Fruit fly (Drosophila melanogaster) S2 (cell line): Measurements from ENCODE around the gene Usp32.
A peak's percentile ranks its signal among the peaks of the same experiment; 100 is the strongest.

ENCODE experiments used
- CG8478 ChIP-seq: fragments of >200 bp; optimal IDR thresholded peaks from 2 replicates; lab custom pipeline; 2018
- CTCF ChIP-seq, 2 experiments: fragments of >200 bp; optimal IDR thresholded peaks; 2 replicates each; lab custom pipeline; 2018

Usp32 gene

dm6 chr3L:19904411-19905135 lies 33.6 kb downstream of the Usp32 start:
- TF ChIP-seq CTCF (optimal IDR thresholded peaks at IDR 0.05; lab: Kevin White, UChicago) (no peak), CG8478 (lab: Kevin White, UChicago) (no peak)

DNA sequence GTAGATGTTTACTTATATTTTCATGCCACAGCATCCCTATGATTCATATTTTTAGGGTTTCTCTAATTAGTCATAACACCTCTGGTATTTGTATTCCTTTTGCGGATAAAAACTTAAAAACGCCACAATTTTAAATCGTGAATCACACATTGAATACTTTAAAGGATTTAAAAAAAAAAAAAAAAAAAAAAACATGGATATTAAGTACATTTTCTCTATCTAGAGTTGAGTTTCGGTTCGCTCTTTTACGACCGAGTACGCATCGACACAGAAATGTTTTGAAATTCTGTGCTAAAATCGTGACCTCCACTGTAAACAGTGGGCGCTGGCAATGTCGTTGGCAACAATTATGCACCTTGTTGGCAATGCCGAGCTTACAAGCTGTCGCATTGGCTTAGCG lies 34.5 kb downstream of the Usp32 start:
- TF ChIP-seq CG8478 (lab: Kevin White, UChicago) (no peak), CTCF (optimal IDR thresholded peaks at IDR 0.05; lab: Kevin White, UChicago) (no peak)

DNA sequence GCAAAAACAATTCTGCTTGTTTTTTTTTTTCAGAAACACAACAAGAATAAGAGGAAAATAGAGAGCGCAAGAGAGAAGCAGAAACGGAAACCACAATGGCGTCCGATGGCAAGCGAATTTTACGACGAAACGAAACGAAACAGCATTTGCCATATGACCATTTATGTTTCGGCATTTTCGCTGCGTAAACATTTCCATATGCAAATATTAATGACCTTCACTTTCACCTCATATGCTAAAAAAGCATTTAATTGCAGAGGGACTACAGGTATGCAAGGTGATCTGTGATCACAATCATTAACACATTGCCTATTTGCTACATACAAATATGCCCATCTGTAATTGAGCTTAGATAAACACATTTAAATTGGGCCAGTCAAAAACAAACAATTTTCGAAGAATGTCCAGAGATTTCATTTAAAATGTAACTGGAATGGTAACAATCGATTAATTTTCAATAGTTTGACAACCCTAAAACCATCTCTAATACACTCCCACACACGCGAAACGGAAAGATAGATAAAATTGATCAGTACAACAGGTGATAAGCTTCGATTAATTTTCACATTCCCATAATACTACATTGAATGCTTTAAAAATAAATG lies 35.3 kb downstream of the Usp32 start:
- no peak for TF ChIP-seq CG8478 (lab: Kevin White, UChicago)
- no peak for TF ChIP-seq CTCF (optimal IDR thresholded peaks at IDR 0.05; lab: Kevin White, UChicago)

DNA sequence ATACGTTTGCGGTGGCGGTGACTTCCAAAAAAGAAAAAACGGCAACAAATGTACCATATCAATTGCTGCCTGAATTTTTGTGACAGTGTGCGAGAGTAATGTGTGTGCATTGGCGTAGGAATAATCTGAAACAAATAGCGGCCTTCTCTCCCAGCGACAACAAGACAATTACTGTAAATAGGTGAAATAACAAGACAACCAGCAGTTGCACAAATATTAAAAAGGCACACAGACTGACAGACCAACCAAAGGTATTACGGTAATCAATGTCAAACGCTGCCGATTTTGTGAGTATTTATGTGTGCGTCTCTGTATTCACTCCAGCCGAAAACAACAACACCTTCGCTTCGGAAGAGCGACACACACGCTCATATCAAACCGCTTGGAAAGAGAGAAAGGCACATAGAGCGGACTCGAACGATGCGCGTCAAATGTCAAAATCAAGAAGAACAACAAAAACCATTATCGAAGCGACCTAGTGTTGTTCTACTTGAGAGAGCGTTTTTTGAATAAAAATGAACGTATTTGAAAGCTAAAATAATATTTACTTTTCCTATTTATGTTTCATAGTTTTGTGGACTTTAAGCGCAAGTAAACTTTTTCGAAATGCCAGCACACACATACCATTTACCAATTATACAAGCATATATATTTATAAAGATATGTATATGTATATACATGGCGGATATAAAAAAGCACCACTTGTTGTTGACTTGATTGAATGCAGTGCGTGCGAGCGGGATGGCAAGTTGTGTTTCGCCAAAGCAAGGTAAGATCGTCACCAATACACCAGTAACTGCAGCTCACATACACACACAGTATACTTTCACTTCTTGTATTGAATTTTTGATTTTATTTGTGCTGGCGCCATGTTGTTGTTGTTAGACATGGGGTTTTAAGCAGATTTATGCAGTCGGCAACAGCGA lies 36.1 kb downstream of the Usp32 start:
- TF ChIP-seq CTCF (optimal IDR thresholded peaks at IDR 0.05; lab: Kevin White, UChicago) (no peak), CG8478 (lab: Kevin White, UChicago) (no peak)

- no peak for TF ChIP-seq CTCF (optimal IDR thresholded peaks at IDR 0.05; lab: Kevin White, UChicago)
- TF ChIP-seq CG8478 (lab: Kevin White, UChicago), result no peak
Observed at dm6 chr3L:19907706-19908070, 36.7 kb downstream of the Usp32 start.

dm6 chr3L:19908201-19909127 lies 37.5 kb downstream of the Usp32 start:
- TF ChIP-seq CTCF (optimal IDR thresholded peaks at IDR 0.05; lab: Kevin White, UChicago) (no peak), CG8478 (lab: Kevin White, UChicago) (no peak)

DNA sequence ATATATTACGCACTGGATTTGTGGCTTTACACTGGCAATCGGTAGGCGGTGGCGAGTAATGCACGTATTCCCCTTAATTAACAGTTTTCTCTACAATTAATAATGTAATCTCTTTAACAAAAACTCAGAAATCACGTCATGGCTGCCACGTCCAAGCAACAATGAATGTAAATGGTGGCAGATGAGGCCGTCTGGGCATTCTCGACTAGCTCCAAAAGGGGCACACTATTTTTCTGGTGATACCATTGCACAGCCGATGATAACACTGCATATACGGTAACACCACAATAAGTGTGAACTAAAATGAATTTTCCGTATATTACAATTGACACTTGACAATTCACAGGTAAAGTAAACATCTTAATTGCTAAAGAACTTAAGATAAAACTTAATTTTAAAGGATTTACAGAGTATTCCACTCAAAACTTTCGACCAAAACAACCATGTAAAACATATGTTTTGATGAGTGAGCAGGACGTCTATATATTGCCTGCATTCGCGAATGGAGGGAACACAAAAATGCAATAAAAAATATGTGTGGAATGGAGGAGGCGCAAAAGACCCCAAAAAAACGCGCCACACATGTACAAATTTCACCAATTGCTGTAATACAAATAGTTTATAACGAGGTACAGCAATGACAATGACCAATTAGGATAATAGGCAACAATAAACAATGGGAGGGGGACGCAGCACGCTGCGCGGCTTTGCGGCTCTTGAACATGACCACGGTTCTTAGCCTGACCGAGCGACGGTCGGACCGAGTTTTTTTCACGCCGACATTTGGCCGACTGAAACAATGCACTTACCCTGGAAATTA lies 38.5 kb downstream of the Usp32 start:
- TF ChIP-seq CG8478 (lab: Kevin White, UChicago) (no peak), CTCF (optimal IDR thresholded peaks at IDR 0.05; lab: Kevin White, UChicago) (no peak)

dm6 chr3L:19910054-19910414 lies 39.1 kb downstream of the Usp32 start, which contains the start of the genes Mi-2 and Prp3:
Mi-2 (minus strand) TSS chr3L:19910215.
Prp3 (plus strand) TSS chr3L:19910300.
- TF ChIP-seq CTCF (optimal IDR thresholded peaks at IDR 0.05; lab: Kevin White, UChicago) (peak; percentile 47 to 52), CG8478 (lab: Kevin White, UChicago) (no peak)

dm6 chr3L:19913328-19913936 lies 42.5 kb downstream of the Usp32 start, which contains the start of gene Mtr3:
Mtr3 (minus strand) TSS chr3L:19913715.
- TF ChIP-seq CG8478 (lab: Kevin White, UChicago) (no peak), CTCF (optimal IDR thresholded peaks at IDR 0.05; lab: Kevin White, UChicago) (no peak)

DNA sequence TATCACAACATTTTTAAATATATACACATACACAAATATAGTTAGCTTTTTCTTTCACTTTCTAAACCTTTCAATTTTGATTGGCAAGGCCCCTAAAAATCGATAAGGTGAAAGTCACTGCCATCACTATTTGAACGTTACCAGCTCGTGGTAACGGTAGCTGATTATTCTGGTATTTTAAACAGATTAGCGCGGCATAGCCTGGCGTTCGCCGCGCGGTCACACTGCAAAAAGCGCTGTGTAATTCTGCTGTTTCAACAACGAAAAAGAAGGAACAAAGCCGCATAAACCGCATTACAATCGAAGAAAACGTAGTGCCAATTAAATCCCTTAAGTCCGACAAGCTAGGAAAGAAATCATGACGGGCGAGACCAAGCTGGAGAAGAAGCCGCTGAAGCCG lies 43.9 kb downstream of the Usp32 start, which contains the start of gene Rpn1:
Rpn1 (plus strand) TSS at position 219 of the 400 bp plus-strand sequence.
- TF ChIP-seq CTCF (optimal IDR thresholded peaks at IDR 0.05; lab: Kevin White, UChicago) (peak in 1 of 2 experiments; percentile 20), CG8478 (lab: Kevin White, UChicago) (no peak)

DNA sequence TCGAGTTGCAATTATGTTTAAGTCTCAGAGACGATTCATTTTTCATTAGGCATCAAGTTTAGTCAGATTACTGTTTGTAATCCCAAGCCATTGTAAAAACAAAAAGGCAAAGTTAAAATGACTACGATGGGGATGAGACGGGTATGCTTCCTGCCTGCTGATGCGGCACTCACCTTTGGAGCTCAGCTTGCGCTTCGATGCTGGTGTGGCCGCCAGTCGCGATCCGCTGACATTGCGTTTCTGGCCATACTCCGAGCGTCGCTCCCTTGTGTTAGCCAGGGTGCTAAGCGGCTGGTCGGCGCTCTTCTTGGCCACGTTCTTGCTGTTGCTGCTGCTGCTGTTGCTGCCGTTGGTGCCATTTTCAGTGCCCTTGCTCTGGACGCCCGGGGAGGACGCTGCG lies 49.0 kb downstream of the Usp32 start:
- TF ChIP-seq CG8478 (lab: Kevin White, UChicago), result no peak
- no peak for TF ChIP-seq CTCF (optimal IDR thresholded peaks at IDR 0.05; lab: Kevin White, UChicago)
